Fruit fly (Drosophila melanogaster) whole organism, prepupa: ENCODE measurements around the gene Argk2.

Experiments
- CG11294 ChIP-seq: fragments of 200-800 bp; sonication (Bioruptor generic); IDR thresholded peaks from 2 replicates; pipeline ENCODE4 v1.3.6; 2022; ENCODE audit warnings: missing biosample characterization, missing genetic modification characterization
- CG11762 ChIP-seq: fragments of 200-800 bp; sonication (Bioruptor generic); optimal IDR thresholded peaks from 3 replicates; lab custom pipeline; 2016; ENCODE audit warnings: missing biosample characterization, missing genetic modification characterization; ENCODE audit not compliant: insufficient read depth
- CG11902 ChIP-seq: fragments of 200-800 bp; sonication (Bioruptor generic); optimal IDR thresholded peaks from 3 replicates; lab custom pipeline; 2016; ENCODE audit warnings: missing biosample characterization, missing genetic modification characterization
- CG15336 ChIP-seq: fragments of 200-800 bp; sonication (Bioruptor generic); IDR thresholded peaks from 2 replicates; pipeline ENCODE4 v1.3.6; 2022; ENCODE audit warnings: missing biosample characterization, missing genetic modification characterization
- CG1621 ChIP-seq: fragments of 200-800 bp; sonication (Bioruptor generic); optimal IDR thresholded peaks from 3 replicates; lab custom pipeline; 2018; ENCODE audit warnings: missing biosample characterization, mild to moderate bottlenecking, missing genetic modification characterization
- CG34406 ChIP-seq: fragments of 200-800 bp; sonication (Bioruptor generic); optimal IDR thresholded peaks from 3 replicates; lab custom pipeline; 2016; ENCODE audit warnings: missing biosample characterization, missing genetic modification characterization
- CG3919 ChIP-seq: fragments of 200-800 bp; sonication (Bioruptor generic); optimal IDR thresholded peaks from 3 replicates; lab custom pipeline; 2016; ENCODE audit warnings: missing biosample characterization, missing genetic modification characterization
- CG4318 ChIP-seq: fragments of 200-800 bp; sonication (Bioruptor generic); optimal IDR thresholded peaks from 3 replicates; lab custom pipeline; 2017; ENCODE audit warnings: missing biosample characterization, mild to moderate bottlenecking, missing genetic modification characterization
- CG6163 ChIP-seq: fragments of 200-800 bp; sonication (Bioruptor generic); IDR thresholded peaks from 3 replicates; pipeline ENCODE4 v1.3.6; 2022; ENCODE audit warnings: missing biosample characterization, missing genetic modification characterization
- CG6276 ChIP-seq: fragments of 200-800 bp; sonication (Bioruptor generic); optimal IDR thresholded peaks from 2 replicates; lab custom pipeline; 2017; ENCODE audit warnings: missing biosample characterization, mild to moderate bottlenecking, missing genetic modification characterization
- CG6792 ChIP-seq: fragments of 200-800 bp; sonication (Bioruptor generic); optimal IDR thresholded peaks from 3 replicates; lab custom pipeline; 2016; ENCODE audit warnings: missing biosample characterization, missing genetic modification characterization
- CG6808 ChIP-seq: fragments of 200-800 bp; sonication (Bioruptor generic); optimal IDR thresholded peaks from 3 replicates; lab custom pipeline; 2017; ENCODE audit warnings: missing biosample characterization, missing genetic modification characterization, mild to moderate bottlenecking, moderate library complexity, missing genetic modification reagents
- CG7368 ChIP-seq: fragments of 200-800 bp; sonication (Bioruptor generic); optimal IDR thresholded peaks from 3 replicates; lab custom pipeline; 2016; ENCODE audit warnings: missing biosample characterization, missing genetic modification characterization
- CG8632 ChIP-seq: fragments of 200-800 bp; sonication (Bioruptor generic); optimal IDR thresholded peaks from 3 replicates; lab custom pipeline; 2016; ENCODE audit warnings: missing biosample characterization, missing genetic modification characterization
- CG9139 ChIP-seq: fragments of 200-800 bp; sonication (Bioruptor generic); optimal IDR thresholded peaks from 3 replicates; lab custom pipeline; 2017; ENCODE audit warnings: missing biosample characterization, mild to moderate bottlenecking, missing genetic modification characterization
- Eip75B ChIP-seq: fragments of 200-800 bp; sonication (Bioruptor generic); optimal IDR thresholded peaks from 3 replicates; lab custom pipeline; 2016; ENCODE audit warnings: missing biosample characterization, missing genetic modification characterization
- Eip78C ChIP-seq: fragments of 200-800 bp; sonication (Bioruptor generic); peaks from one replicate; lab custom pipeline; 2016; ENCODE audit warnings: missing biosample characterization, missing genetic modification characterization
- Eip93F ChIP-seq: fragments of 200-800 bp; sonication (Bioruptor generic); optimal IDR thresholded peaks from 2 replicates; lab custom pipeline; 2016; ENCODE audit warnings: missing biosample characterization, mild to moderate bottlenecking, missing genetic modification characterization
- Ets21C ChIP-seq: fragments of 200-800 bp; sonication (Bioruptor generic); optimal IDR thresholded peaks from 3 replicates; lab custom pipeline; 2016; ENCODE audit warnings: missing biosample characterization, missing genetic modification characterization
- Ets96B ChIP-seq: fragments of 200-800 bp; optimal IDR thresholded peaks from 2 replicates; lab custom pipeline; 2019; ENCODE audit warnings: missing biosample characterization, mild to moderate bottlenecking, missing genetic modification characterization, moderate library complexity
- Gug ChIP-seq: fragments of 200-800 bp; sonication (Bioruptor generic); IDR thresholded peaks from 2 replicates; pipeline ENCODE4 v1.3.6; 2022; ENCODE audit warnings: missing biosample characterization, missing genetic modification characterization
- Hr38 ChIP-seq: sonication (Bioruptor generic); optimal IDR thresholded peaks from 2 replicates; lab custom pipeline; 2016; ENCODE audit warnings: missing biosample characterization, missing genetic modification characterization
- Met ChIP-seq: fragments of 200-800 bp; sonication (Bioruptor generic); optimal IDR thresholded peaks from 3 replicates; lab custom pipeline; 2016; ENCODE audit warnings: missing biosample characterization, missing genetic modification characterization
- Smox ChIP-seq: fragments of 200-800 bp; sonication (Bioruptor generic); optimal IDR thresholded peaks from 3 replicates; lab custom pipeline; 2016; ENCODE audit warnings: missing biosample characterization, missing genetic modification characterization
- Sox14 ChIP-seq: fragments of 200-800 bp; sonication (Bioruptor generic); optimal IDR thresholded peaks from 3 replicates; lab custom pipeline; 2016; ENCODE audit warnings: missing biosample characterization, missing genetic modification characterization
- Sox15 ChIP-seq: fragments of 200-800 bp; sonication (Bioruptor generic); optimal IDR thresholded peaks from 3 replicates; lab custom pipeline; 2016; ENCODE audit warnings: missing biosample characterization, missing genetic modification characterization
- dac ChIP-seq: fragments of 200-800 bp; sonication (Bioruptor generic); optimal IDR thresholded peaks from 2 replicates; lab custom pipeline; 2017; ENCODE audit warnings: missing biosample characterization, mild to moderate bottlenecking, missing genetic modification characterization
- eg ChIP-seq: fragments of 200-800 bp; sonication (Bioruptor generic); IDR thresholded peaks from 3 replicates; pipeline ENCODE4 v1.3.6; 2022; ENCODE audit warnings: missing biosample characterization, missing genetic modification characterization
- esn ChIP-seq: fragments of 200-800 bp; sonication (Bioruptor generic); optimal IDR thresholded peaks from 2 replicates; lab custom pipeline; 2016; ENCODE audit warnings: missing biosample characterization, mild to moderate bottlenecking, missing genetic modification characterization, moderate library complexity
- fd59A ChIP-seq: fragments of 200-800 bp; sonication (Bioruptor generic); optimal IDR thresholded peaks from 2 replicates; lab custom pipeline; 2017; ENCODE audit warnings: missing biosample characterization, mild to moderate bottlenecking, missing genetic modification characterization, missing genetic modification reagents
- fd85E ChIP-seq: fragments of 200-800 bp; sonication (Bioruptor generic); optimal IDR thresholded peaks from 3 replicates; lab custom pipeline; 2016; ENCODE audit warnings: missing biosample characterization, missing genetic modification characterization
- fkh ChIP-seq: fragments of 200-800 bp; sonication (Bioruptor generic); optimal IDR thresholded peaks from 3 replicates; lab custom pipeline; 2017; ENCODE audit warnings: missing biosample characterization, mild to moderate bottlenecking, missing genetic modification characterization, moderate library complexity
- lz ChIP-seq: fragments of 200-800 bp; sonication (Bioruptor generic); optimal IDR thresholded peaks from 3 replicates; lab custom pipeline; 2016; ENCODE audit warnings: missing biosample characterization, missing genetic modification characterization
- net ChIP-seq: fragments of 200-800 bp; sonication (Bioruptor generic); optimal IDR thresholded peaks from 3 replicates; lab custom pipeline; 2016; ENCODE audit warnings: missing biosample characterization, missing genetic modification characterization
- pdm3 ChIP-seq: fragments of 200-800 bp; sonication (Bioruptor generic); optimal IDR thresholded peaks from 3 replicates; lab custom pipeline; 2016; ENCODE audit warnings: missing biosample characterization, missing genetic modification characterization
- salr ChIP-seq, 2 experiments: fragments of 200-800 bp; sonication (Bioruptor generic); optimal IDR thresholded peaks; 3 replicates each; lab custom pipeline; 2016 to 2018; ENCODE audit warnings: missing biosample characterization in 2 of 2, missing genetic modification characterization in 2 of 2, mild to moderate bottlenecking in 1 of 2
- spab ChIP-seq: fragments of 200-800 bp; sonication (Bioruptor generic); optimal IDR thresholded peaks from 2 replicates; lab custom pipeline; 2017; ENCODE audit warnings: missing biosample characterization, mild to moderate bottlenecking, missing genetic modification characterization, missing genetic modification reagents
- ss ChIP-seq, 2 experiments: fragments of 200-800 bp; sonication (Bioruptor generic); optimal IDR thresholded peaks; 2 replicates in 1 of 2; 3 replicates in 1 of 2; lab custom pipeline; 2017 to 2018; ENCODE audit warnings: mild to moderate bottlenecking in 2 of 2, missing biosample characterization in 2 of 2, missing genetic modification characterization in 2 of 2, moderate library complexity in 1 of 2
- svp ChIP-seq: fragments of 200-800 bp; sonication (Bioruptor generic); peaks from one replicate; lab custom pipeline; 2016; ENCODE audit warnings: missing biosample characterization, missing genetic modification characterization
- topi ChIP-seq: fragments of 200-800 bp; sonication (Bioruptor generic); optimal IDR thresholded peaks from 3 replicates; lab custom pipeline; 2016; ENCODE audit warnings: missing biosample characterization, missing genetic modification characterization

The Argk2 gene

dm6 chr3L:9065997-9066441, 18.8 kb downstream of the Argk2 start, which contains the start of gene Argk1 (continued):
- TF ChIP-seq Smox (no peak), eg (GFP tag; lab: Robert Waterston, UW) (peak; percentile 89), pdm3 (GFP tag; lab: Kevin White, UChicago) (peak; percentile 49), spab (GFP tag; lab: Kevin White, UChicago) (no peak), CG11294 (peak; percentile 38; the same call in 1 of the 2 replicates), Ets96B (tag; lab: Kevin White, UChicago) (peak; percentile 32), CG11902 (GFP tag; lab: Kevin White, UChicago) (no peak), net (peak; percentile 43), fd59A (GFP tag; lab: Kevin White, UChicago) (no peak)

DNA sequence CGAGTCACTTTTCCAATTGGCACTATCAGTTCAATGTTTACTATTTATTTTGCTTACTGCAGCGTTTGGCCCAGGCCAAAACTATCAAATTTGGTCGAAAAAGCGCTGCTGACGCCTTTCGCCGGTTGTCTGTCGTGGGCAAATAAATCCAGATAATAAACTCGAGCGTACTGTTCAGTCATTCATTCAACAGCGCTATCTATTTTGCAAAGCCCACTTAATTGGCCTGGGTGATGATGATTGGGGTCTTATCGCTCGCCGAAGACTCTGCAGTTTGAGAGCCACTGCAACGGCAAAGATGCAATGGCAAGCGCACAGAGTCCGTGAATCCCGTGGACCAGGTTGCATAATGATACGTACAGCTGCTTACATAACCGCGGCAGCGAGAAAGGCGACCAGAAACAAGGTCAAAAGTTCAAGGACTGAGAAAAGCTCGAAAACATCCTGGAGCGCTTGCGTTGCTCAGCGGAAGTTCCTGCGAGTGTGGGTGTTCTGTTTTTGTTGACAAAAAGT, 19.3 kb downstream of the Argk2 start:
- TF ChIP-seq fkh (GFP tag; lab: Kevin White, UChicago) (peak; percentile 23), esn (GFP tag; lab: Kevin White, UChicago) (no peak), Ets21C (no peak), Eip78C (GFP tag; lab: Kevin White, UChicago) (no peak), spab (GFP tag; lab: Kevin White, UChicago) (no peak), svp (GFP tag; lab: Kevin White, UChicago) (peak; percentile 67), Gug (GFP tag; lab: Robert Waterston, UW) (no peak)

- no peak for TF ChIP-seq salr (GFP tag; optimal IDR thresholded peaks at IDR 0.05; lab: Kevin White, UChicago)
- TF ChIP-seq Sox14: no peak
- peak; percentile 15 for TF ChIP-seq Met
- TF ChIP-seq Ets21C: no peak
- TF ChIP-seq svp (GFP tag; lab: Kevin White, UChicago): peak; percentile 51
- TF ChIP-seq spab (GFP tag; lab: Kevin White, UChicago): no peak
- TF ChIP-seq fkh (GFP tag; lab: Kevin White, UChicago): peak; percentile 92
- TF ChIP-seq Eip93F (GFP tag; lab: Kevin White, UChicago): peak; percentile 22
- no peak for TF ChIP-seq CG11294
- TF ChIP-seq CG6792 (GFP tag; lab: Kevin White, UChicago): no peak
- no peak for TF ChIP-seq CG4318 (GFP tag; lab: Kevin White, UChicago)
- no peak for TF ChIP-seq dac (GFP tag; lab: Kevin White, UChicago)
- no peak for TF ChIP-seq ss (GFP tag; optimal IDR thresholded peaks at IDR 0.05; lab: Kevin White, UChicago)
- no peak for TF ChIP-seq Gug (GFP tag; lab: Robert Waterston, UW)
- no peak for TF ChIP-seq CG7368
- TF ChIP-seq lz (GFP tag; lab: Kevin White, UChicago): no peak
- no peak for TF ChIP-seq Smox
- TF ChIP-seq CG11902 (GFP tag; lab: Kevin White, UChicago): no peak
- no peak for TF ChIP-seq CG3919 (GFP tag; lab: Kevin White, UChicago)
- TF ChIP-seq eg (GFP tag; lab: Robert Waterston, UW): no peak
- TF ChIP-seq CG6808 (GFP tag; lab: Kevin White, UChicago): no peak
- no peak for TF ChIP-seq CG6163 (GFP tag; lab: Robert Waterston, UW)
- no peak for TF ChIP-seq CG6276 (GFP tag; lab: Kevin White, UChicago)
- TF ChIP-seq Sox15 (GFP tag; lab: Kevin White, UChicago): no peak
- TF ChIP-seq, all 60 proteins: peak for 4
Measured at dm6 chr3L:9072062-9072730, 25.0 kb downstream of the Argk2 start.

dm6 chr3L:9072731-9073385, 25.6 kb downstream of the Argk2 start, which contains the start of the genes CG4911 and CG4942:
Gene CG4911, minus strand, starts transcription at chr3L:9072731.
Gene CG4942, plus strand, starts transcription at chr3L:9073105.
- TF ChIP-seq CG9139 (GFP tag; lab: Kevin White, UChicago): no peak
- TF ChIP-seq CG1621: no peak
- TF ChIP-seq fd59A (GFP tag; lab: Kevin White, UChicago): peak; percentile 15
- TF ChIP-seq CG8632: peak; percentile 39
- TF ChIP-seq eg (GFP tag; lab: Robert Waterston, UW): peak; percentile 81
- no peak for TF ChIP-seq ss (GFP tag; optimal IDR thresholded peaks at IDR 0.05; lab: Kevin White, UChicago)
- peak; percentile 70 for TF ChIP-seq Sox15 (GFP tag; lab: Kevin White, UChicago)
- peak; percentile 48 for TF ChIP-seq topi (GFP tag; lab: Kevin White, UChicago)
- TF ChIP-seq Eip78C (GFP tag; lab: Kevin White, UChicago): peak; percentile 51
- no peak for TF ChIP-seq CG6808 (GFP tag; lab: Kevin White, UChicago)
- peak; percentile 41 for TF ChIP-seq Eip75B (GFP tag; lab: Kevin White, UChicago)
- peak; percentile 48 for TF ChIP-seq CG34406 (GFP tag; lab: Kevin White, UChicago)
- no peak for TF ChIP-seq fd85E
- peak; percentile 68 for TF ChIP-seq Met
- no peak for TF ChIP-seq Hr38
- TF ChIP-seq pdm3 (GFP tag; lab: Kevin White, UChicago): peak; percentile 74
- TF ChIP-seq fkh (GFP tag; lab: Kevin White, UChicago): peak; percentile 2
- TF ChIP-seq spab (GFP tag; lab: Kevin White, UChicago): no peak
- no peak for TF ChIP-seq dac (GFP tag; lab: Kevin White, UChicago)
- peak; percentile 40 for TF ChIP-seq Ets96B (tag; lab: Kevin White, UChicago)
- peak; percentile 57 for TF ChIP-seq CG11902 (GFP tag; lab: Kevin White, UChicago)
- TF ChIP-seq CG11762 (GFP tag; lab: Kevin White, UChicago): peak; percentile 47
- peak; percentile 52; the same call in 1 of the 2 replicates for TF ChIP-seq CG15336 (GFP tag; lab: Robert Waterston, UW)
- TF ChIP-seq CG7368: no peak
- peak; percentile 28; the same call in 1 of the 2 replicates for TF ChIP-seq CG11294
